Fruit fly (Drosophila melanogaster) whole organism, embryonic: Measurements from ENCODE around the gene Arpc4.

Experiments used
- Awh ChIP-seq: fragments of 200-800 bp; sonication (Bioruptor generic); IDR thresholded peaks from 2 replicates; pipeline ENCODE4, ENCODE4 v1.3.6; 2022; ENCODE audit warnings: missing biosample characterization, missing genetic modification characterization
- Blimp-1 ChIP-seq: fragments of 200-800 bp; sonication (Bioruptor generic); optimal IDR thresholded peaks from 3 replicates; lab custom pipeline; 2018; ENCODE audit warnings: missing biosample characterization, missing genetic modification characterization, mild to moderate bottlenecking, moderate library complexity, missing genetic modification reagents
- CG1024 ChIP-seq: fragments of 200-800 bp; sonication (Bioruptor generic); IDR thresholded peaks from 2 replicates; pipeline ENCODE4 v1.3.6; 2022; ENCODE audit warnings: missing biosample characterization, missing genetic modification characterization
- CG11695 ChIP-seq: fragments of 200-800 bp; sonication (Bioruptor generic); IDR thresholded peaks from 3 replicates; pipeline ENCODE4 v1.3.6; 2022; ENCODE audit warnings: missing biosample characterization, missing genetic modification characterization
- CG12071 ChIP-seq: fragments of 200-800 bp; sonication (Bioruptor generic); optimal IDR thresholded peaks from 3 replicates; lab custom pipeline; 2018; ENCODE audit warnings: missing biosample characterization, mild to moderate bottlenecking, missing genetic modification characterization
- CG12299 ChIP-seq: fragments of 200-800 bp; sonication (Bioruptor generic); optimal IDR thresholded peaks from 2 replicates; lab custom pipeline; 2018; ENCODE audit warnings: missing biosample characterization, mild to moderate bottlenecking, missing genetic modification characterization
- CG13894 ChIP-seq: fragments of 200-800 bp; sonication (Bioruptor generic); optimal IDR thresholded peaks from 3 replicates; lab custom pipeline; 2018; ENCODE audit warnings: missing biosample characterization, mild to moderate bottlenecking, missing genetic modification characterization, moderate library complexity
- CG15696 ChIP-seq: fragments of 200-800 bp; sonication (Bioruptor generic); optimal IDR thresholded peaks from 2 replicates; lab custom pipeline; 2019; ENCODE audit warnings: missing biosample characterization, mild to moderate bottlenecking, missing genetic modification characterization, moderate library complexity
- CG16779 ChIP-seq: fragments of 200-800 bp; sonication (Bioruptor generic); IDR thresholded peaks from 2 replicates; pipeline ENCODE4 v1.3.6; 2022; ENCODE audit warnings: missing biosample characterization, missing genetic modification characterization
- CG2120 ChIP-seq: fragments of 200-800 bp; sonication (Bioruptor generic); optimal IDR thresholded peaks from 3 replicates; lab custom pipeline; 2016; ENCODE audit warnings: missing biosample characterization, missing genetic modification characterization
- CG2129 ChIP-seq: fragments of 200-800 bp; sonication (Bioruptor generic); IDR thresholded peaks from 2 replicates; pipeline ENCODE4 v1.3.6; 2022; ENCODE audit warnings: missing biosample characterization, missing genetic modification characterization; ENCODE audit not compliant: partially characterized antibody
- CG34376 ChIP-seq: fragments of 200-800 bp; sonication (Bioruptor generic); optimal IDR thresholded peaks from 2 replicates; lab custom pipeline; 2018; ENCODE audit warnings: missing biosample characterization, mild to moderate bottlenecking, missing genetic modification characterization
- CG42726 ChIP-seq: fragments of 200-800 bp; sonication (Bioruptor generic); IDR thresholded peaks from 2 replicates; pipeline ENCODE4 v1.3.6; 2022; ENCODE audit warnings: missing biosample characterization, missing genetic modification characterization; ENCODE audit not compliant: partially characterized antibody
- CG7963 ChIP-seq: fragments of 200-800 bp; sonication (Bioruptor generic); IDR thresholded peaks from 3 replicates; pipeline ENCODE4 v1.3.6; 2022; ENCODE audit warnings: missing biosample characterization, missing genetic modification characterization; ENCODE audit not compliant: partially characterized antibody
- CG8290 ChIP-seq, 3 experiments: fragments of 200-800 bp; sonication (Bioruptor generic); optimal IDR thresholded peaks; 2 replicates each; lab custom pipeline; 2016 to 2019; ENCODE audit warnings: missing biosample characterization in 3 of 3, missing genetic modification characterization in 3 of 3, mild to moderate bottlenecking in 2 of 3, moderate library complexity in 1 of 3
- CG9876 ChIP-seq: fragments of 200-800 bp; sonication (Bioruptor generic); optimal IDR thresholded peaks from 2 replicates; lab custom pipeline; 2016; ENCODE audit warnings: missing biosample characterization, missing genetic modification characterization
- Deaf1 ChIP-seq: fragments of 200-800 bp; optimal IDR thresholded peaks from 3 replicates; lab custom pipeline; 2019; ENCODE audit warnings: missing biosample characterization, mild to moderate bottlenecking, missing genetic modification characterization, moderate library complexity
- Doc2 ChIP-seq: fragments of 200-800 bp; sonication (Bioruptor generic); IDR thresholded peaks from 2 replicates; pipeline ENCODE4 v1.3.6; 2022; ENCODE audit warnings: missing biosample characterization, missing genetic modification characterization
- Dp ChIP-seq: fragments of 200-800 bp; sonication (Bioruptor generic); optimal IDR thresholded peaks from 2 replicates; lab custom pipeline; 2018; ENCODE audit warnings: missing biosample characterization, mild to moderate bottlenecking, missing genetic modification characterization, moderate library complexity
- Med ChIP-seq: fragments of 200-800 bp; sonication (Bioruptor generic); peaks from one replicate; lab custom pipeline; 2016; ENCODE audit warnings: missing biosample characterization, missing genetic modification characterization, mild to moderate bottlenecking, inconsistent platforms, moderate library complexity
- Neu2 ChIP-seq: fragments of 200-800 bp; sonication (Bioruptor generic); optimal IDR thresholded peaks from 3 replicates; lab custom pipeline; 2016; ENCODE audit warnings: missing biosample characterization, missing genetic modification characterization, borderline replicate concordance
- Opbp ChIP-seq: fragments of 200-800 bp; sonication (Bioruptor generic); IDR thresholded peaks from 3 replicates; pipeline ENCODE4 v1.3.6; 2022; ENCODE audit warnings: missing biosample characterization, missing genetic modification characterization; ENCODE audit not compliant: partially characterized antibody
- Ptx1 ChIP-seq: fragments of 200-800 bp; sonication (Bioruptor generic); IDR thresholded peaks from 2 replicates; pipeline ENCODE4 v1.3.6; 2022; ENCODE audit warnings: missing biosample characterization, missing genetic modification characterization
- Trl ChIP-seq, 3 experiments: fragments of >200 bp in 2 of 3; fragments of 200-800 bp in 1 of 3; sonication (Bioruptor generic) in 1 of 3; optimal IDR thresholded peaks; 2 replicates in 1 of 3; 3 replicates in 2 of 3; lab custom pipeline; 2016 to 2017; ENCODE audit warnings: missing biosample characterization in 1 of 3, missing genetic modification characterization in 1 of 3
- ara ChIP-seq: fragments of 200-800 bp; sonication (Bioruptor generic); IDR thresholded peaks from 2 replicates; pipeline ENCODE4 v1.3.6; 2022; ENCODE audit warnings: missing biosample characterization, missing genetic modification characterization
- bab2 ChIP-seq: fragments of 200-800 bp; sonication (Bioruptor generic); optimal IDR thresholded peaks from 2 replicates; lab custom pipeline; 2016; ENCODE audit warnings: missing biosample characterization, missing genetic modification characterization
- bsh ChIP-seq, 2 experiments: fragments of 200-800 bp; sonication (Bioruptor generic); optimal IDR thresholded peaks; 2 replicates each; lab custom pipeline; 2017 to 2018; ENCODE audit warnings: mild to moderate bottlenecking in 2 of 2, missing biosample characterization in 2 of 2, missing genetic modification characterization in 2 of 2, moderate library complexity in 1 of 2
- chif ChIP-seq, 2 experiments: fragments of 200-800 bp; sonication (Bioruptor generic); optimal IDR thresholded peaks; 3 replicates each; lab custom pipeline; 2016; ENCODE audit warnings: missing biosample characterization in 2 of 2, missing genetic modification characterization in 2 of 2
- chinmo ChIP-seq: fragments of 200-800 bp; sonication (Bioruptor generic); IDR thresholded peaks from 4 replicates; pipeline ENCODE4 v1.3.6; 2022; ENCODE audit warnings: missing biosample characterization, missing genetic modification characterization; ENCODE audit not compliant: partially characterized antibody
- crol ChIP-seq: fragments of 200-800 bp; sonication (Bioruptor generic); IDR thresholded peaks from 2 replicates; pipeline ENCODE4 v1.3.6; 2022; ENCODE audit warnings: missing biosample characterization, missing genetic modification characterization
- da ChIP-seq: fragments of 200-800 bp; sonication (Bioruptor generic); optimal IDR thresholded peaks from 2 replicates; lab custom pipeline; 2016; ENCODE audit warnings: missing biosample characterization, missing genetic modification characterization
- dati ChIP-seq: fragments of 200-800 bp; sonication (Bioruptor generic); IDR thresholded peaks from 2 replicates; pipeline ENCODE4 v1.3.6; 2022; ENCODE audit warnings: missing biosample characterization, missing genetic modification characterization
- fu2 ChIP-seq: fragments of 200-800 bp; sonication (Bioruptor generic); optimal IDR thresholded peaks from 2 replicates; lab custom pipeline; 2016; ENCODE audit warnings: missing biosample characterization, missing genetic modification characterization
- gcm ChIP-seq: fragments of 200-800 bp; sonication (Bioruptor generic); optimal IDR thresholded peaks from 2 replicates; lab custom pipeline; 2019; ENCODE audit warnings: missing biosample characterization, mild to moderate bottlenecking, missing genetic modification characterization, moderate library complexity
- grau ChIP-seq: fragments of 200-800 bp; optimal IDR thresholded peaks from 3 replicates; lab custom pipeline; 2019; ENCODE audit warnings: missing biosample characterization, mild to moderate bottlenecking, missing genetic modification characterization, moderate library complexity
- grn ChIP-seq: fragments of 200-800 bp; sonication (Bioruptor generic); optimal IDR thresholded peaks from 3 replicates; lab custom pipeline; 2017; ENCODE audit warnings: missing biosample characterization, missing genetic modification characterization
- h ChIP-seq: fragments of >200 bp; optimal IDR thresholded peaks from 2 replicates; lab custom pipeline; 2017
- her ChIP-seq: fragments of 200-800 bp; sonication (Bioruptor generic); optimal IDR thresholded peaks from 2 replicates; lab custom pipeline; 2016; ENCODE audit warnings: missing biosample characterization, missing genetic modification characterization
- ken ChIP-seq: fragments of 200-800 bp; sonication (Bioruptor generic); IDR thresholded peaks from 3 replicates; pipeline ENCODE4 v1.3.6; 2022; ENCODE audit warnings: missing biosample characterization, missing genetic modification characterization
- klu ChIP-seq: fragments of 200-800 bp; sonication (Bioruptor generic); IDR thresholded peaks from 2 replicates; pipeline ENCODE4 v1.3.6; 2022; ENCODE audit warnings: missing biosample characterization, missing genetic modification characterization
- lmd ChIP-seq: fragments of 200-800 bp; sonication (Bioruptor generic); IDR thresholded peaks from 2 replicates; pipeline ENCODE4 v1.3.6; 2022; ENCODE audit warnings: missing biosample characterization, missing genetic modification characterization
- org-1 ChIP-seq: fragments of 200-800 bp; sonication (Bioruptor generic); optimal IDR thresholded peaks from 2 replicates; lab custom pipeline; 2017; ENCODE audit warnings: missing biosample characterization, missing genetic modification characterization
- phol ChIP-seq: fragments of 200-800 bp; sonication (Bioruptor generic); optimal IDR thresholded peaks from 3 replicates; lab custom pipeline; 2018; ENCODE audit warnings: missing biosample characterization, mild to moderate bottlenecking, missing genetic modification characterization, moderate library complexity
- scrt ChIP-seq: fragments of 200-800 bp; sonication (Bioruptor generic); optimal IDR thresholded peaks from 2 replicates; lab custom pipeline; 2018; ENCODE audit warnings: missing biosample characterization, mild to moderate bottlenecking, missing genetic modification characterization, moderate library complexity
- sens ChIP-seq: fragments of 200-800 bp; sonication (Bioruptor generic); peaks from one replicate; lab custom pipeline; 2016; ENCODE audit warnings: missing biosample characterization, missing genetic modification characterization
- sisA ChIP-seq: fragments of 200-800 bp; sonication (Bioruptor generic); IDR thresholded peaks from 2 replicates; pipeline ENCODE4 v1.3.6; 2022; ENCODE audit warnings: missing biosample characterization, missing genetic modification characterization
- ssp ChIP-seq: fragments of 200-800 bp; sonication (Bioruptor generic); IDR thresholded peaks from 2 replicates; pipeline ENCODE4 v1.3.6; 2022; ENCODE audit warnings: missing biosample characterization, missing genetic modification characterization
- sug ChIP-seq: fragments of 200-800 bp; optimal IDR thresholded peaks from 2 replicates; lab custom pipeline; 2019; ENCODE audit warnings: missing biosample characterization, mild to moderate bottlenecking, missing genetic modification characterization, moderate library complexity
- tio ChIP-seq: fragments of 200-800 bp; sonication (Bioruptor generic); optimal IDR thresholded peaks from 2 replicates; lab custom pipeline; 2017; ENCODE audit warnings: missing biosample characterization, missing genetic modification characterization, inconsistent platforms
- unpg ChIP-seq: fragments of 200-800 bp; sonication (Bioruptor generic); optimal IDR thresholded peaks from 3 replicates; lab custom pipeline; 2018; ENCODE audit warnings: missing biosample characterization, mild to moderate bottlenecking, missing genetic modification characterization, moderate library complexity

Arpc4 gene

dm6 chr2L:6109313-6109847, 15.6 kb upstream of the Arpc4 start (continued):
- TF ChIP-seq CG9876 (GFP tag; lab: Kevin White, UChicago): no peak
- TF ChIP-seq Doc2: no peak
- no peak for TF ChIP-seq CG15696
- no peak for TF ChIP-seq her
- TF ChIP-seq ken (GFP tag; lab: Robert Waterston, UW): no peak
- TF ChIP-seq sug: no peak
- no peak for TF ChIP-seq grau (tag; lab: Kevin White, UChicago)
- peak; percentile 32 for TF ChIP-seq scrt
- no peak for TF ChIP-seq CG1024 (GFP tag; lab: Robert Waterston, UW)
- TF ChIP-seq Opbp (GFP tag; lab: Robert Waterston, UW): no peak
- no peak for TF ChIP-seq fu2
- TF ChIP-seq CG11695 (GFP tag; lab: Robert Waterston, UW): no peak
- TF ChIP-seq Med (GFP tag; lab: Kevin White, UChicago): peak; percentile 73
- TF ChIP-seq Awh (GFP tag; lab: Robert Waterston, UW): no peak
- no peak for TF ChIP-seq unpg (GFP tag; lab: Kevin White, UChicago)
- no peak for TF ChIP-seq sisA (GFP tag; lab: Robert Waterston, UW)
- TF ChIP-seq org-1 (GFP tag; lab: Kevin White, UChicago): no peak
- TF ChIP-seq chif (GFP tag; optimal IDR thresholded peaks at IDR 0.05; lab: Kevin White, UChicago): no peak
- TF ChIP-seq klu (GFP tag; lab: Robert Waterston, UW): no peak
- TF ChIP-seq grn: no peak
- no peak for TF ChIP-seq Dp (GFP tag; lab: Kevin White, UChicago)
- peak; percentile 94 for TF ChIP-seq Deaf1 (tag; lab: Kevin White, UChicago)
- TF ChIP-seq Trl (optimal IDR thresholded peaks at IDR 0.05; lab: Kevin White, UChicago): peak; percentile 32 to 56
- TF ChIP-seq Trl (GFP tag; optimal IDR thresholded peaks at IDR 0.05; lab: Kevin White, UChicago): no peak
- TF ChIP-seq Neu2 (GFP tag; lab: Kevin White, UChicago): no peak
- TF ChIP-seq gcm (GFP tag; lab: Kevin White, UChicago): no peak
- no peak for TF ChIP-seq h
- TF ChIP-seq CG8290 (GFP tag; optimal IDR thresholded peaks at IDR 0.05; lab: Kevin White, UChicago): no peak
- peak in 1 of 2 experiments; percentile 12 for TF ChIP-seq CG8290 (tag; optimal IDR thresholded peaks at IDR 0.05; lab: Kevin White, UChicago)
- no peak for TF ChIP-seq CG7963 (GFP tag; lab: Robert Waterston, UW)
- TF ChIP-seq CG2120 (GFP tag; lab: Kevin White, UChicago): no peak
- TF ChIP-seq ara (GFP tag; lab: Robert Waterston, UW): no peak
- no peak for TF ChIP-seq tio (GFP tag; lab: Kevin White, UChicago)
- TF ChIP-seq Ptx1 (GFP tag; lab: Robert Waterston, UW): no peak
- TF ChIP-seq phol (tag; lab: Kevin White, UChicago): no peak
- TF ChIP-seq ssp (GFP tag; lab: Robert Waterston, UW): no peak
- TF ChIP-seq crol: peak; percentile 72
- TF ChIP-seq CG12299 (tag; lab: Kevin White, UChicago): no peak
- TF ChIP-seq bab2: no peak
- peak; percentile 19 for TF ChIP-seq CG12071 (GFP tag; lab: Kevin White, UChicago)
- no peak for TF ChIP-seq lmd (GFP tag; lab: Robert Waterston, UW)
- TF ChIP-seq chinmo (GFP tag; lab: Robert Waterston, UW): 0 out of 4 replicates have a peak, but pooled peaks have one; percentile 31
- no peak for TF ChIP-seq Blimp-1 (GFP tag; lab: Kevin White, UChicago)
- no peak for TF ChIP-seq CG16779 (GFP tag; lab: Robert Waterston, UW)
- no peak for TF ChIP-seq CG2129 (GFP tag; lab: Robert Waterston, UW)
- TF ChIP-seq sens (GFP tag; lab: Kevin White, UChicago): peak; percentile 8
- 0 out of 2 replicates have a peak, but pooled peaks have one; percentile 9 for TF ChIP-seq CG42726 (GFP tag; lab: Robert Waterston, UW)
- TF ChIP-seq CG13894 (tag; lab: Kevin White, UChicago): peak; percentile 2
- no peak for TF ChIP-seq CG34376 (GFP tag; lab: Kevin White, UChicago)
- TF ChIP-seq da (GFP tag; lab: Kevin White, UChicago): no peak
- no peak for TF ChIP-seq dati (GFP tag; lab: Robert Waterston, UW)
- no peak for TF ChIP-seq bsh (GFP tag; optimal IDR thresholded peaks at IDR 0.05; lab: Kevin White, UChicago)
